Worm (Caenorhabditis elegans) whole organism, L2 larva: ENCODE results near the gene K03B8.11.

Experiments used
- alr-1 ChIP-seq: fragments of 150-350 bp; optimal IDR thresholded peaks from 2 replicates; lab custom pipeline; 2014; ENCODE audit warnings: missing biosample characterization, missing genetic modification characterization
- dmd-4 ChIP-seq: sonication (generic microtip); optimal IDR thresholded peaks from 2 replicates; lab custom pipeline; 2017; ENCODE audit warnings: missing biosample characterization, missing genetic modification characterization
- nhr-237 ChIP-seq: fragments of 150-350 bp; optimal IDR thresholded peaks from 2 replicates; lab custom pipeline; 2014; ENCODE audit warnings: missing biosample characterization, missing genetic modification characterization
- zag-1 ChIP-seq: fragments of 150-350 bp; optimal IDR thresholded peaks from 2 replicates; lab custom pipeline; 2014; ENCODE audit warnings: missing biosample characterization, missing genetic modification characterization

- no peak for TF ChIP-seq alr-1
- TF ChIP-seq nhr-237 (tag; lab: Kevin White, UChicago) = no peak
- no peak for TF ChIP-seq dmd-4 (tag; lab: Kevin White, UChicago)
- TF ChIP-seq zag-1 = no peak
These were observed 34.3 kb upstream of the K03B8.11 start, which contains the start of gene T26H10.2 for ce11 chrV:11424565-11424964.
